Worm (Caenorhabditis elegans) whole organism, midembryonic: ENCODE measurements around the gene lact-6.

Source experiments
- T22C8.4 ChIP-seq: fragments of 200-800 bp; sonication (Bioruptor generic); IDR thresholded peaks from 2 replicates; pipeline ENCODE4 v1.3.6; 2022; ENCODE audit warnings: missing genetic modification characterization, missing compliant biosample characterization
- cog-1 ChIP-seq: sonication (generic microtip); optimal IDR thresholded peaks from 2 replicates; lab custom pipeline; 2016; ENCODE audit warnings: missing genetic modification characterization, missing compliant biosample characterization
- flt-1 ChIP-seq: fragments of 200-800 bp; sonication (Bioruptor generic); IDR thresholded peaks from 2 replicates; pipeline ENCODE4 v1.3.6; 2022; ENCODE audit warnings: missing genetic modification characterization, missing compliant biosample characterization
- klf-2 ChIP-seq: fragments of 200-800 bp; sonication (Bioruptor generic); conservative IDR thresholded peaks from 2 replicates; pipeline ENCODE4 v1.3.6; 2022; ENCODE audit warnings: missing genetic modification reagents, missing genetic modification characterization, missing compliant biosample characterization
- med-1 ChIP-seq: sonication (generic microtip); optimal IDR thresholded peaks from 2 replicates; lab custom pipeline; 2017; ENCODE audit warnings: missing genetic modification characterization, mild to moderate bottlenecking, missing compliant biosample characterization, antibody characterized with exemption, missing genetic modification reagents; ENCODE audit not compliant: insufficient read depth
- ref-1 ChIP-seq: fragments of 200-800 bp; sonication (Bioruptor generic); conservative IDR thresholded peaks from 2 replicates; pipeline ENCODE4 v1.3.6; 2022; ENCODE audit warnings: missing genetic modification reagents, missing genetic modification characterization, missing compliant biosample characterization
- tab-1 ChIP-seq: fragments of 200-800 bp; sonication (Bioruptor generic); IDR thresholded peaks from 2 replicates; pipeline ENCODE4 v1.3.6; 2022; ENCODE audit warnings: missing genetic modification characterization, missing compliant biosample characterization
- ztf-23 ChIP-seq: fragments of 200-800 bp; sonication (Bioruptor generic); IDR thresholded peaks from 2 replicates; pipeline ENCODE4 v1.3.6; 2022; ENCODE audit warnings: missing genetic modification reagents, missing genetic modification characterization, missing compliant biosample characterization
- ztf-29 ChIP-seq: fragments of 200-800 bp; sonication (Bioruptor generic); IDR thresholded peaks from 2 replicates; pipeline ENCODE4 v1.3.6; 2022; ENCODE audit warnings: missing genetic modification reagents, missing genetic modification characterization, missing compliant biosample characterization

Gene lact-6

DNA sequence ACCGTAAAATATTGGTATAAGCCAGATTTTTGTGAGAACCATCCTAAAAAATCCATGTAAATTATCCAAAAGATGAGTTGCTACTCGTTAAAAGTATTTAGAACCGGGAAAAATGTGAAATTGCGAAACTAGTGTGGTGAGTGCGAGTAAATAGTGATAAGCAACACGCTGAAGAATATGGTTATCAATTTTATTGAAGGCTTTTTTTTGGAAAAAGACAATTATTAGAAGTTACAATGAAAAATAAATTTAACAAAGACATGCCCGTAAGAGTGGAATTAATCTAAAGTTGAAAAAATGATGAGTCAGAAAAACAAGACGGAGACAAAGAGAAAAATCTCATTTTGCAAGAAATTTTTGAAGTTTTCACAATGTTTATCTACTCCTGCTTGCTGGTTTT is 34.7 kb upstream of the lact-6 start, which contains the start of gene F11E6.6:
Gene F11E6.6 (minus strand): TSS at position 101 of the 400 bp plus-strand sequence.
- TF ChIP-seq klf-2 (GFP tag; lab: Robert Waterston, UW) (no peak), tab-1 (GFP tag; lab: Robert Waterston, UW) (no peak), ztf-23 (GFP tag; lab: Robert Waterston, UW) (no peak), med-1 (GFP tag; lab: Kevin White, UChicago) (no peak), ztf-29 (no peak), flt-1 (no peak), ref-1 (no peak), T22C8.4 (no peak), cog-1 (tag; lab: Kevin White, UChicago) (no peak)

DNA sequence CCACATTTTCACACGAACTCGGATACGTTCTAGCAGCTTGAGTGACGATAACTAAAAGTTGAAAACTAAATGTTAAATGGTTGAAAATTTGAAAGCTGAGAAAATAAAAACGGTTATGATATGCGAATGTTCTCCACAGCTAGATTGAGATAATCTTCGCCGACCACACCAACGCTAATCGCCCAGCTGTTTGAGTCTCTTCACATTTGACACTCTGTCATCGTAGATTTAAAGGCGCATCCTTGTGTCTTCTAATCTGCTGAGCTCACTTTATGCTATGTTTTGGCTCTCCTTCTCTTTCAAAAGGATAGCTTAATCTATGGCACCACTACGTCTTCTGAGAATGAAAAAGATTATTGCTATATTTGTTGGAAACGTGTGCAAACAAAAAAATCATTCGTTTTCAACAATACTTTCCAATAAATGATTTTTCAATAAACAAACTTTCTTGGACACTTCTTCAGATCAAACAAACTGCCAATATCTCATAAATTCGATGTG is 32.0 kb upstream of the lact-6 start, which contains the start of gene F11E6.10:
Gene F11E6.10 (minus strand): TSS at position 51 of the 501 bp plus-strand sequence.
- no peak for TF ChIP-seq T22C8.4
- no peak for TF ChIP-seq klf-2 (GFP tag; lab: Robert Waterston, UW)
- no peak for TF ChIP-seq ztf-23 (GFP tag; lab: Robert Waterston, UW)
- no peak for TF ChIP-seq cog-1 (tag; lab: Kevin White, UChicago)
- TF ChIP-seq tab-1 (GFP tag; lab: Robert Waterston, UW) = no peak
- no peak for TF ChIP-seq flt-1
- no peak for TF ChIP-seq ref-1
- TF ChIP-seq med-1 (GFP tag; lab: Kevin White, UChicago) = no peak
- TF ChIP-seq ztf-29 = no peak

DNA sequence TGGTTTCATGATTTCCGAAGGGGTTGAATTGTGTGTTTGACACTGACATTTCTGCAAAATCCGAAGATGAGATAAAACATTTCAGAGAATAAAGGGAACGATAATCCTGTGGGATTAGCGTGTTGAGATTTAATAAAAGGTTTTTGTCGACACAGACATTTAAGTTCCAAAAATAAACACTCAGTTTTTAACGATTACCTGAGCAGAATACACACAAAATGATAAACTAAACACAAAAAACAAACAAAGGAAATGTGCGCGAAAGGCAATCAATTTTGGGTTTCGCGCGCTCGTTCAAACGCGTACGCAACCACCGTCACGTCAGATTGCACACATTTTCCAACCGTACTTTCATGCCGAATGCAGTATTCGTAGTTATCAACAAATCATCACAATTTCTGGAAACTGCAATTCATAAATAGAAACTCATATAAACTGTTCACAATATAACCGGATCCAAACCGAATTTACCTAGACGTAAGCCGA is 30.1 kb upstream of the lact-6 start, which contains the start of gene rif-1.1:
Gene rif-1.1 (minus strand): TSS at position 51 of the 486 bp plus-strand sequence.
- no peak for TF ChIP-seq ztf-29
- TF ChIP-seq ztf-23 (GFP tag; lab: Robert Waterston, UW) = no peak
- no peak for TF ChIP-seq med-1 (GFP tag; lab: Kevin White, UChicago)
- TF ChIP-seq klf-2 (GFP tag; lab: Robert Waterston, UW) = no peak
- no peak for TF ChIP-seq T22C8.4
- no peak for TF ChIP-seq ref-1
- no peak for TF ChIP-seq cog-1 (tag; lab: Kevin White, UChicago)
- no peak for TF ChIP-seq flt-1
- TF ChIP-seq tab-1 (GFP tag; lab: Robert Waterston, UW) = no peak

DNA sequence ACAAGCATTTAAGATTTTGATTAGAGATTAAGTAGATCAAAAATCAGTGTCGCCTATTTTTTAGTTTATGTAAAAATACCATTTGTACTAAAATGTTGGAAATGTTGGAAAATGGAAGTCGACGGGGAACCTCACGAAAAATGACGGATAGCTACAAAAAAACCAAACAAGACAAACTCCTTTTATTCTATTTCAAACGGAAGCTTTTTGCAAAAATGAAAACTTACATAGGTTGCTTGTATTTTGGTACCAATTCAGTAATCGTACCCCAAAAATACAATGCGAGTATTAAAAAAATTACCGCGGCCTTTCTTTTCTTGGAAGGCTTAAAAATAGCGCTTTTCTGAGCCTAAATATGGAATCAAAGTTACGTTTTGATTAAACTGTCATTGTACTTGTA is 22.8 kb upstream of the lact-6 start:
- TF ChIP-seq flt-1 = no peak
- no peak for TF ChIP-seq ztf-23 (GFP tag; lab: Robert Waterston, UW)
- no peak for TF ChIP-seq med-1 (GFP tag; lab: Kevin White, UChicago)
- no peak for TF ChIP-seq tab-1 (GFP tag; lab: Robert Waterston, UW)
- TF ChIP-seq klf-2 (GFP tag; lab: Robert Waterston, UW) = no peak
- TF ChIP-seq ref-1 = no peak
- TF ChIP-seq ztf-29 = no peak
- TF ChIP-seq cog-1 (tag; lab: Kevin White, UChicago) = no peak
- no peak for TF ChIP-seq T22C8.4

DNA sequence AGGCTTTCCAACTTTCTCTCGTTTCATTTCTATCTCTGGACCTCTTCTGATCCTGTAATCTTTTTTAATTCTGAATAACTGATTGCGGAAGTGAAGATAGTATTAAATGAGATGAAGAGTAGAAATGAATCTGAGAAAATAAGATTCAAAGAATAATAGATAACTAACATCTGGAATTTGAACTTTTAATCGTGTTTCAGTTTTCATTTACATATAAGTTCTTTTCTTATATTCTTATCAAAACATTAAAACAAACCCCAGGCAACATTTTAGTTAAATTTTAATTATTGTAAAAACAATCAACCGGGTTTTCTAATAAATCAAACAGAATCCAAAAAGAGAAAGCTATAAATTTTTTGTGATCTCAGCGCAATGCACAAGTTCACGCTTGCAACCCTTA is 22.0 kb upstream of the lact-6 start:
- TF ChIP-seq klf-2 (GFP tag; lab: Robert Waterston, UW) (no peak), med-1 (GFP tag; lab: Kevin White, UChicago) (no peak), cog-1 (tag; lab: Kevin White, UChicago) (no peak), T22C8.4 (no peak), ref-1 (no peak), ztf-23 (GFP tag; lab: Robert Waterston, UW) (no peak), flt-1 (no peak), tab-1 (GFP tag; lab: Robert Waterston, UW) (no peak), ztf-29 (no peak)

DNA sequence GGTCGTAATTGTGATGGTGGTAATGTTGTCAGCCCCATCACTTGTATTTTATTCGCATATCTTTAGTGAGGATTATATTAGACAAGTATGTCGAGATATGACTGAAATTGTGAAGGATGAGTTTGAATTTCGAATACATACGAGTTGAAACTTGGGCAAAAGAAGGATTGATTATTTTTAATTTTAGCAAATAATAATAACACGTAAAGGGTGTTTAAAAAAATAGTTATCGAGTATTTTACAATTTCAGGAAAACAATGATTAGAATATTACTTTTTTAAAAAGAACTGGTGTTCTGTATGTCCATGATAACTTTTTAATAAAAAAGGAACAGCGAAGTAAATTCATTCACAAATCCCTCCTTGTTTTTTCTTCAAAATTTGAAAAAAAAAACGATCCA is 19.3 kb upstream of the lact-6 start, which contains the start of gene F11E6.8:
Gene F11E6.8 (minus strand): TSS at position 101 of the 400 bp plus-strand sequence.
- no peak for TF ChIP-seq ztf-23 (GFP tag; lab: Robert Waterston, UW)
- no peak for TF ChIP-seq med-1 (GFP tag; lab: Kevin White, UChicago)
- no peak for TF ChIP-seq tab-1 (GFP tag; lab: Robert Waterston, UW)
- no peak for TF ChIP-seq klf-2 (GFP tag; lab: Robert Waterston, UW)
- TF ChIP-seq cog-1 (tag; lab: Kevin White, UChicago) = no peak

DNA sequence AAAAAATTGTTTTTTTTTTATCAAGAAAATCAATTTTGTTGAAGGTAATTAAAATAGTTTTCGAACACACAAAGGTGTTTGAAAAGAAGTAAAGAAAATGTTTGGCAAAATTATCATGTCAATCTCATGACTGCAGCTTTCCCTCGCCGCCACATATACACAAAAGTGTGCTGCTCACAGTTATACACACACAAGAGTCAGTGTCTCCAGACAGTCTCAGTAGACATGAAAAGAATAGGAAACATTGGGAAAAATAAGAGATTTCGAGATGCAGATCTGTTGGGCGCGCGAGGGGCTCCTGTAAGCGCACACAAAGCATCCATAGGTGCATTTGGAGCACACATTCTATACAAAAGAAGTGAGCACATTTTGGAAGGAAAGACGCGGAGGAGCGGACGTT is 17.1 kb upstream of the lact-6 start:
- no peak for TF ChIP-seq klf-2 (GFP tag; lab: Robert Waterston, UW)
- TF ChIP-seq flt-1 = no peak
- TF ChIP-seq ztf-23 (GFP tag; lab: Robert Waterston, UW) = no peak
- TF ChIP-seq ref-1 = no peak
- no peak for TF ChIP-seq med-1 (GFP tag; lab: Kevin White, UChicago)
- TF ChIP-seq cog-1 (tag; lab: Kevin White, UChicago) = no peak
- TF ChIP-seq T22C8.4 = no peak
- TF ChIP-seq tab-1 (GFP tag; lab: Robert Waterston, UW) = no peak
- TF ChIP-seq ztf-29 = no peak

DNA sequence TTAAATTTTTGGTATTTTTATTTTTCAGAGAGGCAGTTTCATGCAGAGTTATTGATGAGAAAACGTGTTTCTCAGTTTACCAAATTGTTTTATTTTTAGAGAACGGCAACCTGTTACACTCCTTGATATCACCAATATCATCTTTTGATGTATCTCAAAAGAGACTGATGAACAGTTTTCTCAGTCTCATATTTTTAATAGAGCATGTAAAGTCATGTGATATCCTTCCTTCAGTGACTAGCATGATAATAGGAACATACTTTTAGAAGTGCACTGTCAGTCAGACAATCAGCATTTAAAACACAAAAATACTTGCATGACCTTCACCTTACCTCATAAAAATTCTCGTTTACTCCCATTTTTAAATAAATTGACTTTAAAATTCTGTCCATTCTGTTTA is 11.3 kb upstream of the lact-6 start, which contains the start of gene F11E6.11:
Gene F11E6.11 (plus strand): TSS at position 325 of the 400 bp plus-strand sequence.
- TF ChIP-seq T22C8.4 = no peak

DNA sequence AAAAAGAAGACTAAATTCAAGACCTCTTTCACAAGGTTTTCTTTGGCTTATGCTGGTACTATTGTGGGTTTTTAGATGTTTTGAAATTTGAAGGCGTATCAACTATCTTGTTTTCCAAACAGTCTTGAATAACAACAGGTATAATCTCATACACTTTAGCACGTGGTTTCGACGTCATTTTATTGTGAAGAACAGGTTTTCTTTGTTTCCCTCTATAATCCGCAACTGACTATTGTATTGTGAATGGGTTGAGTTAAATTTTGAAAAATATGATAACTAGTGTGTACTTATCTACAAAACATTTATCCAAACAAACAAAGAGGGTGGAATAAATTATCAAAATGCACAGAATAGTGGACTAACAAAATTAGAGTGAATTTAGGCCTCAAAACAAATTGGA is 10.1 kb upstream of the lact-6 start:
- TF ChIP-seq cog-1 (tag; lab: Kevin White, UChicago) (no peak), klf-2 (GFP tag; lab: Robert Waterston, UW) (no peak), ztf-29 (no peak), T22C8.4 (no peak), tab-1 (GFP tag; lab: Robert Waterston, UW) (no peak), flt-1 (no peak), ztf-23 (GFP tag; lab: Robert Waterston, UW) (no peak), ref-1 (no peak), med-1 (GFP tag; lab: Kevin White, UChicago) (no peak)

DNA sequence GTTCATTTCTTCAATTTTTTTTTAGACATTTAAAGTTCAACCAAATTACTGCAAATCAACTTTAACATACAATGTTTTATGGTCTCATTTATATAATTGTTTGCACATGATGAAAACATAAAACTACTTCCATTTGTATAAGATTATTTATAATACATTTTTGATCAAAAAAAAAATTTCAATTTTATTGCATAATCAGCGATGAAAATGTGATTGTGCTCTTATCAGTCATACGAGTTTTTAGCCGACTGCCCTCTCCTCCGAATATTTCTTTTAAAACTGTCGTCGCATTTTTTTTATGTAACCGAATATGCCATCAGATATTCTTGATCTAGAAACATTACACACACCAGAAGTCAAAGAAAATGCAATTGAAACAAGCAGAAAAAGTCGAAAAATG is 9.2 kb upstream of the lact-6 start, which contains the start of gene F08A7.1:
Gene F08A7.1 (plus strand): TSS at position 191 of the 400 bp plus-strand sequence.
- TF ChIP-seq ztf-29 = no peak
- TF ChIP-seq med-1 (GFP tag; lab: Kevin White, UChicago) = no peak
- TF ChIP-seq flt-1 = no peak
- TF ChIP-seq ztf-23 (GFP tag; lab: Robert Waterston, UW) = no peak
